Worm (Caenorhabditis elegans) whole organism, late embryonic: ENCODE data around the gene R09F10.5.

Source experiments
- ama-1 ChIP-seq: fragments of 150-350 bp; optimal IDR thresholded peaks from 2 replicates; lab custom pipeline; 2014
- ceh-18 ChIP-seq: sonication (generic microtip); optimal IDR thresholded peaks from 2 replicates; lab custom pipeline; 2016; ENCODE audit warnings: missing genetic modification characterization, missing compliant biosample characterization
- ceh-45 ChIP-seq: fragments of 200-800 bp; sonication (Bioruptor generic); IDR thresholded peaks from 2 replicates; pipeline ENCODE4 v1.3.6; 2022; ENCODE audit warnings: missing genetic modification reagents, missing genetic modification characterization, missing compliant biosample characterization
- dve-1 ChIP-seq: sonication (generic microtip); optimal IDR thresholded peaks from 2 replicates; lab custom pipeline; 2017; ENCODE audit warnings: antibody characterized with exemption, mild to moderate bottlenecking, missing genetic modification characterization, missing compliant biosample characterization
- ets-4 ChIP-seq: sonication (generic microtip); optimal IDR thresholded peaks from 2 replicates; lab custom pipeline; 2016; ENCODE audit warnings: missing genetic modification characterization, missing compliant biosample characterization
- madf-2 ChIP-seq: sonication (generic microtip); optimal IDR thresholded peaks from 2 replicates; lab custom pipeline; 2017; ENCODE audit warnings: missing genetic modification characterization, missing compliant biosample characterization
- mec-3 ChIP-seq: sonication (generic microtip); optimal IDR thresholded peaks from 2 replicates; lab custom pipeline; 2016; ENCODE audit warnings: borderline replicate concordance, missing genetic modification characterization, missing compliant biosample characterization
- unc-55 ChIP-seq: sonication (generic microtip); optimal IDR thresholded peaks from 2 replicates; lab custom pipeline; 2017; ENCODE audit warnings: missing biosample characterization, missing genetic modification reagents, missing genetic modification characterization

DNA sequence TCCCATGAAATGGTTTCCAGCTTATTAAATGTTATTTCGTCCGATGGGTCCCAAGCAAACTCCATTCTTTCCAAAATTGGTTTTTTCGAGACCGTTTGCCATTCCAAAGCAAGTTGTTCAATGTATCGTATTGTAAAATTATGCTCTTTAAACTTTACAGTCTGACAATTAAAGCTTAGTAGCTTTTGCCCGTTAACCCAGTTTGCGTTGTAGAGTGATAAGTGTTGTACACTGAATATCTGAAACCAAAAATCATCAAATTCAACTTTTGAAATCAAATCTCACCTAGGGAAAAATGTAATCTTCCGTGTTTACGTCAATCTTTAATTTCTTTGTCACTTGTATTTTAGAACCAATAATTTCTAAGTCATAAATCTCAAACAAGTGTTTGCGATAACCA lies 10.2 kb downstream of the R09F10.5 start:
- TF ChIP-seq unc-55 (no peak), ceh-45 (GFP tag; lab: Robert Waterston, UW) (no peak), ceh-18 (tag; lab: Kevin White, UChicago) (no peak), dve-1 (no peak), madf-2 (tag; lab: Kevin White, UChicago) (no peak), ets-4 (tag; lab: Kevin White, UChicago) (no peak), mec-3 (tag; lab: Kevin White, UChicago) (no peak), ama-1 (lab: Kevin White, UChicago) (no peak)
